Fruit fly (Drosophila melanogaster) whole organism, embryonic: Measurements from ENCODE around the gene CG17959.

Experiments
- Atf6 ChIP-seq: fragments of 200-800 bp; sonication (Bioruptor generic); IDR thresholded peaks from 2 replicates; pipeline ENCODE4 v1.3.6; 2022; ENCODE audit warnings: missing biosample characterization, missing genetic modification characterization
- CG10147 ChIP-seq: fragments of 200-800 bp; sonication (Bioruptor generic); optimal IDR thresholded peaks from 2 replicates; lab custom pipeline; 2019; ENCODE audit warnings: missing biosample characterization, mild to moderate bottlenecking, missing genetic modification characterization, moderate library complexity
- CG10979 ChIP-seq: fragments of 200-800 bp; sonication (Bioruptor generic); optimal IDR thresholded peaks from 2 replicates; lab custom pipeline; 2018; ENCODE audit warnings: missing biosample characterization, mild to moderate bottlenecking, missing genetic modification characterization, moderate library complexity
- CG12071 ChIP-seq: fragments of 200-800 bp; sonication (Bioruptor generic); optimal IDR thresholded peaks from 3 replicates; lab custom pipeline; 2018; ENCODE audit warnings: missing biosample characterization, mild to moderate bottlenecking, missing genetic modification characterization
- CG13123 ChIP-seq: fragments of 200-800 bp; sonication (Bioruptor generic); optimal IDR thresholded peaks from 2 replicates; lab custom pipeline; 2016; ENCODE audit warnings: missing biosample characterization, missing genetic modification characterization
- CG14860 ChIP-seq: fragments of 200-800 bp; sonication (Bioruptor generic); IDR thresholded peaks from 3 replicates; pipeline ENCODE4 v1.3.6; 2022; ENCODE audit warnings: missing biosample characterization, missing genetic modification characterization; ENCODE audit not compliant: partially characterized antibody
- CG17385 ChIP-seq: fragments of 200-800 bp; sonication (Bioruptor generic); optimal IDR thresholded peaks from 3 replicates; lab custom pipeline; 2018; ENCODE audit warnings: missing biosample characterization, mild to moderate bottlenecking, missing genetic modification characterization
- CG2202 ChIP-seq: fragments of 200-800 bp; sonication (Bioruptor generic); optimal IDR thresholded peaks from 2 replicates; lab custom pipeline; 2018; ENCODE audit warnings: missing biosample characterization, mild to moderate bottlenecking, missing genetic modification characterization
- CG34376 ChIP-seq: fragments of 200-800 bp; sonication (Bioruptor generic); optimal IDR thresholded peaks from 2 replicates; lab custom pipeline; 2018; ENCODE audit warnings: missing biosample characterization, mild to moderate bottlenecking, missing genetic modification characterization
- CG3847 ChIP-seq: fragments of 200-800 bp; sonication (Bioruptor generic); IDR thresholded peaks from 2 replicates; pipeline ENCODE4 v1.3.6; 2022; ENCODE audit warnings: missing biosample characterization, missing genetic modification characterization
- CG4617 ChIP-seq: fragments of 200-800 bp; sonication (Bioruptor generic); optimal IDR thresholded peaks from 3 replicates; lab custom pipeline; 2016; ENCODE audit warnings: missing biosample characterization, missing genetic modification characterization, borderline replicate concordance
- CG6272 ChIP-seq: fragments of 200-800 bp; sonication (Bioruptor generic); IDR thresholded peaks from 2 replicates; pipeline ENCODE4 v1.3.6; 2022; ENCODE audit warnings: missing biosample characterization, missing genetic modification characterization
- CG6765 ChIP-seq: fragments of 200-800 bp; sonication (Bioruptor generic); optimal IDR thresholded peaks from 3 replicates; lab custom pipeline; 2017; ENCODE audit warnings: missing biosample characterization, mild to moderate bottlenecking, missing genetic modification characterization
- CG7271 ChIP-seq: fragments of 200-800 bp; sonication (Bioruptor generic); optimal IDR thresholded peaks from 2 replicates; lab custom pipeline; 2018; ENCODE audit warnings: missing biosample characterization, mild to moderate bottlenecking, missing genetic modification characterization, moderate library complexity
- CG7745 ChIP-seq: fragments of 200-800 bp; sonication (Bioruptor generic); optimal IDR thresholded peaks from 2 replicates; lab custom pipeline; 2018; ENCODE audit warnings: missing biosample characterization, mild to moderate bottlenecking, missing genetic modification characterization, moderate library complexity
- CG8281 ChIP-seq: fragments of 200-800 bp; sonication (Bioruptor generic); optimal IDR thresholded peaks from 2 replicates; lab custom pipeline; 2018; ENCODE audit warnings: missing biosample characterization, mild to moderate bottlenecking, missing genetic modification characterization, moderate library complexity
- CG9609 ChIP-seq: fragments of 200-800 bp; sonication (Bioruptor generic); optimal IDR thresholded peaks from 3 replicates; lab custom pipeline; 2016; ENCODE audit warnings: missing biosample characterization, missing genetic modification characterization
- CG9727 ChIP-seq: fragments of 200-800 bp; sonication (Bioruptor generic); optimal IDR thresholded peaks from 3 replicates; lab custom pipeline; 2017; ENCODE audit warnings: missing biosample characterization, mild to moderate bottlenecking, missing genetic modification characterization
- CG9817 ChIP-seq: fragments of 200-800 bp; sonication (Bioruptor generic); optimal IDR thresholded peaks from 2 replicates; lab custom pipeline; 2018; ENCODE audit warnings: missing biosample characterization, mild to moderate bottlenecking, missing genetic modification characterization, moderate library complexity
- D ChIP-seq, 2 experiments: fragments of 200-800 bp in 1 of 2; fragments of >200 bp in 1 of 2; sonication (Bioruptor generic) in 1 of 2; optimal IDR thresholded peaks; 2 replicates in 1 of 2; 3 replicates in 1 of 2; lab custom pipeline; 2017; ENCODE audit warnings: mild to moderate bottlenecking in 1 of 2, missing biosample characterization in 1 of 2, missing genetic modification characterization in 1 of 2, missing genetic modification reagents in 1 of 2
- D19A ChIP-seq: fragments of 200-800 bp; optimal IDR thresholded peaks from 3 replicates; lab custom pipeline; 2019; ENCODE audit warnings: missing biosample characterization, mild to moderate bottlenecking, missing genetic modification characterization, moderate library complexity
- Dfd ChIP-seq, 2 experiments: fragments of >200 bp; optimal IDR thresholded peaks; 2 replicates each; lab custom pipeline; 2017; ENCODE audit warnings: missing biosample characterization in 2 of 2, missing genetic modification characterization in 2 of 2
- Doc2 ChIP-seq: fragments of 200-800 bp; sonication (Bioruptor generic); IDR thresholded peaks from 2 replicates; pipeline ENCODE4 v1.3.6; 2022; ENCODE audit warnings: missing biosample characterization, missing genetic modification characterization
- E2f2 ChIP-seq: fragments of 200-800 bp; sonication (Bioruptor generic); IDR thresholded peaks from 2 replicates; pipeline ENCODE4 v1.3.6; 2022; ENCODE audit warnings: missing biosample characterization, missing genetic modification characterization
- ERR ChIP-seq: fragments of 200-800 bp; sonication (Bioruptor generic); optimal IDR thresholded peaks from 2 replicates; lab custom pipeline; 2016; ENCODE audit warnings: missing biosample characterization, missing genetic modification characterization
- GATAe ChIP-seq: fragments of 200-800 bp; sonication (Bioruptor generic); conservative IDR thresholded peaks from 2 replicates; pipeline ENCODE4 v1.3.6; 2022; ENCODE audit warnings: missing biosample characterization, missing genetic modification characterization
- HLH3B ChIP-seq: fragments of 200-800 bp; sonication (Bioruptor generic); IDR thresholded peaks from 2 replicates; pipeline ENCODE4 v1.3.6; 2022; ENCODE audit warnings: missing biosample characterization, missing genetic modification characterization
- Hand ChIP-seq: fragments of 200-800 bp; sonication (Bioruptor generic); optimal IDR thresholded peaks from 2 replicates; lab custom pipeline; 2017; ENCODE audit warnings: mild to moderate bottlenecking, missing biosample characterization, missing genetic modification reagents, missing genetic modification characterization
- Kr ChIP-seq: fragments of 200-800 bp; sonication (Bioruptor generic); optimal IDR thresholded peaks from 2 replicates; lab custom pipeline; 2017; ENCODE audit warnings: missing biosample characterization, mild to moderate bottlenecking, missing genetic modification characterization
- Max ChIP-seq: fragments of 200-800 bp; sonication (Bioruptor generic); optimal IDR thresholded peaks from 2 replicates; lab custom pipeline; 2016; ENCODE audit warnings: missing biosample characterization, mild to moderate bottlenecking, missing genetic modification characterization
- Ravus ChIP-seq: fragments of 200-800 bp; sonication (Bioruptor generic); IDR thresholded peaks from 2 replicates; pipeline ENCODE4 v1.3.6; 2022; ENCODE audit warnings: missing biosample characterization, missing genetic modification characterization
- bab2 ChIP-seq: fragments of 200-800 bp; sonication (Bioruptor generic); optimal IDR thresholded peaks from 2 replicates; lab custom pipeline; 2016; ENCODE audit warnings: missing biosample characterization, missing genetic modification characterization
- chif ChIP-seq, 2 experiments: fragments of 200-800 bp; sonication (Bioruptor generic); optimal IDR thresholded peaks; 3 replicates each; lab custom pipeline; 2016; ENCODE audit warnings: missing biosample characterization in 2 of 2, missing genetic modification characterization in 2 of 2
- danr ChIP-seq: fragments of 200-800 bp; sonication (Bioruptor generic); IDR thresholded peaks from 2 replicates; pipeline ENCODE4 v1.3.6; 2022; ENCODE audit warnings: missing biosample characterization, missing genetic modification characterization
- ems ChIP-seq: fragments of 200-800 bp; sonication (Bioruptor generic); optimal IDR thresholded peaks from 3 replicates; lab custom pipeline; 2016; ENCODE audit warnings: missing biosample characterization, missing genetic modification characterization
- gsb ChIP-seq: fragments of 200-800 bp; sonication (Bioruptor generic); IDR thresholded peaks from 2 replicates; pipeline ENCODE4 v1.3.6; 2022; ENCODE audit warnings: missing biosample characterization, missing genetic modification characterization
- hth ChIP-seq: fragments of >200 bp; optimal IDR thresholded peaks from 2 replicates; lab custom pipeline; 2017; ENCODE audit warnings: inconsistent platforms
- jigr1 ChIP-seq: fragments of 200-800 bp; sonication (Bioruptor generic); IDR thresholded peaks from 3 replicates; pipeline ENCODE4 v1.3.6; 2022; ENCODE audit warnings: missing biosample characterization, missing genetic modification characterization
- kah ChIP-seq: fragments of 200-800 bp; sonication (Bioruptor generic); optimal IDR thresholded peaks from 2 replicates; lab custom pipeline; 2018; ENCODE audit warnings: missing biosample characterization, mild to moderate bottlenecking, missing genetic modification characterization
- lmd ChIP-seq: fragments of 200-800 bp; sonication (Bioruptor generic); IDR thresholded peaks from 2 replicates; pipeline ENCODE4 v1.3.6; 2022; ENCODE audit warnings: missing biosample characterization, missing genetic modification characterization
- mirr ChIP-seq: fragments of 200-800 bp; sonication (Bioruptor generic); optimal IDR thresholded peaks from 3 replicates; lab custom pipeline; 2018; ENCODE audit warnings: missing biosample characterization, mild to moderate bottlenecking, missing genetic modification characterization
- nmo ChIP-seq: fragments of 200-800 bp; sonication (Bioruptor generic); optimal IDR thresholded peaks from 2 replicates; lab custom pipeline; 2018; ENCODE audit warnings: missing biosample characterization, mild to moderate bottlenecking, missing genetic modification characterization, moderate library complexity
- pzg ChIP-seq: fragments of 200-800 bp; sonication (Bioruptor generic); optimal IDR thresholded peaks from 3 replicates; lab custom pipeline; 2018; ENCODE audit warnings: missing biosample characterization, mild to moderate bottlenecking, missing genetic modification characterization, moderate library complexity
- schlank ChIP-seq: fragments of 200-800 bp; sonication (Bioruptor generic); optimal IDR thresholded peaks from 2 replicates; lab custom pipeline; 2018; ENCODE audit warnings: missing biosample characterization, mild to moderate bottlenecking, missing genetic modification characterization
- slou ChIP-seq: fragments of 200-800 bp; sonication (Bioruptor generic); optimal IDR thresholded peaks from 3 replicates; lab custom pipeline; 2016; ENCODE audit warnings: missing biosample characterization, missing genetic modification characterization
- sug ChIP-seq: fragments of 200-800 bp; optimal IDR thresholded peaks from 2 replicates; lab custom pipeline; 2019; ENCODE audit warnings: missing biosample characterization, mild to moderate bottlenecking, missing genetic modification characterization, moderate library complexity
- tgo ChIP-seq: fragments of 200-800 bp; sonication (Bioruptor generic); IDR thresholded peaks from 3 replicates; pipeline ENCODE4 v1.3.6; 2022; ENCODE audit warnings: missing biosample characterization, missing genetic modification characterization
- toy ChIP-seq: fragments of 200-800 bp; sonication (Bioruptor generic); IDR thresholded peaks from 2 replicates; pipeline ENCODE4 v1.3.6; 2022; ENCODE audit warnings: missing biosample characterization, missing genetic modification characterization
- unc-4 ChIP-seq: fragments of 200-800 bp; sonication (Bioruptor generic); IDR thresholded peaks from 2 replicates; pipeline ENCODE4 v1.3.6; 2022; ENCODE audit warnings: missing biosample characterization, missing genetic modification characterization; ENCODE audit not compliant: partially characterized antibody
- zen ChIP-seq: fragments of 200-800 bp; sonication (Bioruptor generic); optimal IDR thresholded peaks from 3 replicates; lab custom pipeline; 2018; ENCODE audit warnings: missing biosample characterization, mild to moderate bottlenecking, missing genetic modification characterization, moderate library complexity

CG17959 gene

dm6 chrX:2977857-2978473, 31.1 kb downstream of the CG17959 start (continued):
- TF ChIP-seq Hand (GFP tag; lab: Kevin White, UChicago): no peak
- no peak for TF ChIP-seq Ravus (GFP tag; lab: Robert Waterston, UW)
- TF ChIP-seq nmo (GFP tag; lab: Kevin White, UChicago): peak; percentile 38
- no peak for TF ChIP-seq unc-4 (GFP tag; lab: Robert Waterston, UW)
- TF ChIP-seq danr (GFP tag; lab: Robert Waterston, UW): no peak
- TF ChIP-seq CG3847 (GFP tag; lab: Robert Waterston, UW): no peak
- TF ChIP-seq CG6272: no peak
- no peak for TF ChIP-seq CG34376 (GFP tag; lab: Kevin White, UChicago)
- peak; percentile 45; the same call in 1 of the 2 replicates for TF ChIP-seq lmd
- no peak for TF ChIP-seq schlank (tag; lab: Kevin White, UChicago)
- TF ChIP-seq HLH3B (GFP tag; lab: Robert Waterston, UW): no peak
- TF ChIP-seq Doc2 (GFP tag; lab: Robert Waterston, UW): no peak
- no peak for TF ChIP-seq Kr
- TF ChIP-seq CG14860 (GFP tag; lab: Robert Waterston, UW): no peak
- peak; percentile 58 for TF ChIP-seq CG9727
- no peak for TF ChIP-seq toy (GFP tag; lab: Robert Waterston, UW)
- TF ChIP-seq Dfd (GFP tag; optimal IDR thresholded peaks at IDR 0.05; lab: Kevin White, UChicago): no peak
- TF ChIP-seq CG9609 (GFP tag; lab: Kevin White, UChicago): no peak
- no peak for TF ChIP-seq CG10147
- TF ChIP-seq zen: peak; percentile 71
- peak; percentile 35 for TF ChIP-seq CG2202 (tag; lab: Kevin White, UChicago)
- TF ChIP-seq mirr (GFP tag; lab: Kevin White, UChicago): no peak
- TF ChIP-seq CG7271 (tag; lab: Kevin White, UChicago): peak; percentile 8
- no peak for TF ChIP-seq jigr1 (GFP tag; lab: Robert Waterston, UW)
- TF ChIP-seq bab2: peak; percentile 29
- no peak for TF ChIP-seq CG17385 (GFP tag; lab: Kevin White, UChicago)
- no peak for TF ChIP-seq sug (tag; lab: Kevin White, UChicago)
- TF ChIP-seq CG6765 (GFP tag; lab: Kevin White, UChicago): no peak
- TF ChIP-seq D19A: peak; percentile 0
- no peak for TF ChIP-seq ERR (GFP tag; lab: Kevin White, UChicago)
- peak; percentile 38; the same call in 1 of the 2 replicates for TF ChIP-seq E2f2 (GFP tag; lab: Robert Waterston, UW)
- no peak for TF ChIP-seq slou (GFP tag; lab: Kevin White, UChicago)
- peak; percentile 67 for TF ChIP-seq CG10979 (tag; lab: Kevin White, UChicago)
- no peak for TF ChIP-seq CG8281 (tag; lab: Kevin White, UChicago)
- no peak for TF ChIP-seq CG12071 (GFP tag; lab: Kevin White, UChicago)
- no peak for TF ChIP-seq Atf6
- TF ChIP-seq D (optimal IDR thresholded peaks at IDR 0.05; lab: Kevin White, UChicago): no peak
- TF ChIP-seq D (GFP tag; optimal IDR thresholded peaks at IDR 0.05; lab: Kevin White, UChicago): peak; percentile 32
- no peak for TF ChIP-seq kah (GFP tag; lab: Kevin White, UChicago)
- TF ChIP-seq chif (GFP tag; optimal IDR thresholded peaks at IDR 0.05; lab: Kevin White, UChicago): peak; percentile 35 to 47
- no peak for TF ChIP-seq CG7745 (tag; lab: Kevin White, UChicago)
- no peak for TF ChIP-seq CG9817
- TF ChIP-seq tgo (GFP tag; lab: Robert Waterston, UW): no peak; the same call in 2 of the 3 replicates
- TF ChIP-seq CG4617 (GFP tag; lab: Kevin White, UChicago): no peak
- no peak for TF ChIP-seq GATAe (GFP tag; lab: Robert Waterston, UW)
- TF ChIP-seq pzg (GFP tag; lab: Kevin White, UChicago): no peak
- TF ChIP-seq ems: no peak
- no peak for TF ChIP-seq hth (lab: Kevin White, UChicago)
- no peak for TF ChIP-seq CG13123 (GFP tag; lab: Kevin White, UChicago)
- no peak for TF ChIP-seq Max (GFP tag; lab: Kevin White, UChicago)
- TF ChIP-seq gsb (GFP tag; lab: Robert Waterston, UW): no peak
